Worm (Caenorhabditis elegans): ENCODE data around the gene tmem-135.

DNA sequence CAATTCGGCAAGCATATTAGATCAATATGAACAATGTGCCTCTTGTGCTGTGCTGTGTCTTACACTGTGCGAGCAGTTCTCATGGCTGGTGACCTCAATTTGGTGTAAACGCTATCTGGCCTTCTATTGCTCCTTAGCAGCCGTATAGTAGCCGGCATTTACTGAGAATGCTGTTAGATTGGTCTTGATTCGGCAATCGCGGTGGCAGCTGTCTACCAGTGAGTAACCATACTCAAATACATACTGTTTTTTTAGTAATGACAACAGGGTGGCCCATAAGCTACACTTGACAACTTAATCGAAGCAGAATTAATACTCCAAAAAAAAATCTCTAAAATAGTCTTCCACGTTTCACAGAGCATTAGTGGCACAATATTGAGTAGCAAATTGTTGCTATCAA, 26.4 kb upstream of the tmem-135 start, which contains the start of gene C46C11.4:
- TF ChIP-seq him-1 (tag; optimal IDR thresholded peaks at IDR 0.05) (no peak), W03F9.2 (tag; optimal IDR thresholded peaks at IDR 0.05) (no peak)
